Worm (Caenorhabditis elegans): ENCODE results near the gene F10E7.9.

DNA sequence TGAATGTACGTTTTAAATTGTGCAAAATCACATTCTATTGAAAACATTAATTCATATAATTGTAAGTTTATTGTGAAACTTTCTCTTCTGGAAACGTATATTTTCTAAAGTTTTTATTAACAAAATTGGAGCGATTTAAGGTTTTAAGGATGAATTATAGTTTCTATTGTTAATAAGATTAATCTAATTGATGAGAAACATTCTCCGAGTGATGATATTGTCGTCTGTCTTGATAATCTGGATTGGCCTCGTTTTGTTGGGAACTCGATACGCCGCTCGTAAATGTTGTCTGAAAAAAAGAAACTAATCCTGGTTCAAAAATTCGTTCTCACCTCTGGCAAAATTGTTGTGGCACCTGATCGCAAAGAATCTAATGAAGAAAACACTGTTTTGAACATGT lies 3.5 kb downstream of the F10E7.9 start:
- TF ChIP-seq lin-13 (GFP tag; optimal IDR thresholded peaks at IDR 0.05) (no peak), nhr-11 (tag; optimal IDR thresholded peaks at IDR 0.05) (no peak), nhr-77 (tag; optimal IDR thresholded peaks at IDR 0.05) (no peak), ama-1 (optimal IDR thresholded peaks at IDR 0.05) (no peak), lsy-2 (tag; optimal IDR thresholded peaks at IDR 0.05) (no peak), ZK546.5 (tag; optimal IDR thresholded peaks at IDR 0.05) (no peak)

All from whole organism, L2 larva.